Comparison of ENCODE assay signal across 4 worm cellular contexts in the genomic region with DNA sequence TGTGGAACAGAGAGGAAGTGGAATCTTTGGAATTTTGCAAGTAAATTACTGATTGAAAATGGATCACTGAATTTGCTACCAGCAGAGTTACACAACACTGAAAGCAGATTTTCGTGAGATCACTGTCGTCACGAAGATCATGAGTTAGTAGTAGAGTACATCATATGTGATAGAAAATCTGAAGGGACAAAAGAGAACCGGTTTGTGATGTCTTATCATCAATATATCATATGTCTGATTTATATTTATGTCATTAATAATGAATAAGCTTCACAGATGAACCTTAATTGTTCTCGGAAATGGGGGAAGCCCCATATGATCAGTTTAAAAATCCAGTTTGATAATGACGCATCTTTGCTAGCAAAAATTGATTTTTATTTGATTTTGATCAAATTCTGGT.
TF ChIP-seq lines count a peak whose summit lies in the region.

No protein-coding gene starts in this region.

TF ChIP-seq in whole organism, L1 larva, 84 proteins besides CTCF, POLR2A, EP300 and RAD21:
- TF ChIP-seq snu-23 (GFP tag; optimal IDR thresholded peaks at IDR 0.05; lab: Kevin White, UChicago): no peak
- no peak for TF ChIP-seq lin-13 (GFP tag; optimal IDR thresholded peaks at IDR 0.05; lab: Kevin White, UChicago)
- TF ChIP-seq blmp-1 (tag; optimal IDR thresholded peaks at IDR 0.05; lab: Kevin White, UChicago): peak; percentile 19
- no peak for TF ChIP-seq mep-1 (tag; optimal IDR thresholded peaks at IDR 0.05; lab: Kevin White, UChicago)
- peak; percentile 63 for TF ChIP-seq grh-1 (GFP tag; IDR thresholded peaks at IDR 0.05; lab: Robert Waterston, UW)
- no peak for TF ChIP-seq lin-14 (GFP tag; optimal IDR thresholded peaks at IDR 0.05; lab: Kevin White, UChicago)
- no peak for TF ChIP-seq F16B12.6 (tag; optimal IDR thresholded peaks at IDR 0.05; lab: Kevin White, UChicago)
- TF ChIP-seq hpl-2 (GFP tag; optimal IDR thresholded peaks at IDR 0.05; lab: Kevin White, UChicago): no peak
- TF ChIP-seq lin-35 (GFP tag; optimal IDR thresholded peaks at IDR 0.05; lab: Kevin White, UChicago): peak in 1 of 2 experiments; percentile 11
- peak in 2 of 6 experiments; percentile 25 to 31 for TF ChIP-seq elt-3 (tag; optimal IDR thresholded peaks at IDR 0.05; lab: Kevin White, UChicago)
- no peak for TF ChIP-seq lir-3 (tag; optimal IDR thresholded peaks at IDR 0.05; lab: Kevin White, UChicago; ENCODE audit: poor library complexity)
- no peak for TF ChIP-seq ceh-8 (GFP tag; optimal IDR thresholded peaks at IDR 0.05; lab: Kevin White, UChicago)
- no peak for TF ChIP-seq efl-3 (GFP tag; optimal IDR thresholded peaks at IDR 0.05; lab: Kevin White, UChicago)
- no peak for TF ChIP-seq unc-98 (GFP tag; IDR thresholded peaks at IDR 0.05; lab: Robert Waterston, UW)
- no peak for TF ChIP-seq sup-37 (GFP tag; optimal IDR thresholded peaks at IDR 0.05; lab: Kevin White, UChicago)
- peak; percentile 77 for TF ChIP-seq nhr-85 (tag; lab: Kevin White, UChicago)
- no peak for TF ChIP-seq nhr-237 (tag; optimal IDR thresholded peaks at IDR 0.05; lab: Kevin White, UChicago)
- no peak for TF ChIP-seq sox-4 (tag; optimal IDR thresholded peaks at IDR 0.05; lab: Kevin White, UChicago)
- TF ChIP-seq Y116A8C.19 (tag; optimal IDR thresholded peaks at IDR 0.05; lab: Kevin White, UChicago; ENCODE audit: borderline replicate concordance): no peak
- TF ChIP-seq fkh-4 (tag; optimal IDR thresholded peaks at IDR 0.05; lab: Kevin White, UChicago; ENCODE audit: borderline replicate concordance): no peak
- peak; percentile 1 for TF ChIP-seq nhr-71 (tag; optimal IDR thresholded peaks at IDR 0.05; lab: Kevin White, UChicago)
- TF ChIP-seq nhr-20 (tag; optimal IDR thresholded peaks at IDR 0.05; lab: Kevin White, UChicago): peak; percentile 2

TF ChIP-seq in whole organism, L2 larva, 48 proteins besides CTCF, POLR2A, EP300 and RAD21:
- TF ChIP-seq nhr-21 (tag; optimal IDR thresholded peaks at IDR 0.05; lab: Kevin White, UChicago): peak; percentile 45
- TF ChIP-seq elt-3 (tag; optimal IDR thresholded peaks at IDR 0.05; lab: Kevin White, UChicago): no peak
- TF ChIP-seq nhr-25 (tag; optimal IDR thresholded peaks at IDR 0.05; lab: Kevin White, UChicago): peak; percentile 60

TF ChIP-seq in whole organism, L3 larva, 47 proteins besides CTCF, POLR2A, EP300 and RAD21:
- TF ChIP-seq nhr-23 (tag; optimal IDR thresholded peaks at IDR 0.05; lab: Kevin White, UChicago) (peak; percentile 29), nhr-25 (tag; optimal IDR thresholded peaks at IDR 0.05; lab: Kevin White, UChicago) (peak; percentile 16), elt-3 (tag; optimal IDR thresholded peaks at IDR 0.05; lab: Kevin White, UChicago) (peak in 1 of 3 experiments; percentile 27), nhr-43 (tag; optimal IDR thresholded peaks at IDR 0.05; lab: Kevin White, UChicago; ENCODE audit: poor library complexity, severe bottlenecking) (peak; percentile 49), ama-1 (optimal IDR thresholded peaks at IDR 0.05; lab: Kevin White, UChicago) (no peak), nhr-77 (tag; optimal IDR thresholded peaks at IDR 0.05; lab: Kevin White, UChicago) (no peak)

TF ChIP-seq in whole organism, L4 larva, 104 proteins besides CTCF, POLR2A, EP300 and RAD21:
- TF ChIP-seq nhr-237 (tag; optimal IDR thresholded peaks at IDR 0.05; lab: Kevin White, UChicago): no peak
- TF ChIP-seq mxl-3 (GFP tag; optimal IDR thresholded peaks at IDR 0.05; lab: Kevin White, UChicago): no peak
- TF ChIP-seq ces-1 (GFP tag; optimal IDR thresholded peaks at IDR 0.05; lab: Kevin White, UChicago): no peak
- TF ChIP-seq aha-1 (tag; lab: Kevin White, UChicago): peak; percentile 23
- no peak for TF ChIP-seq zfp-2 (tag; optimal IDR thresholded peaks at IDR 0.05; lab: Kevin White, UChicago)
- no peak for TF ChIP-seq lir-3 (tag; optimal IDR thresholded peaks at IDR 0.05; lab: Kevin White, UChicago)
- no peak for TF ChIP-seq nhr-111 (GFP tag; optimal IDR thresholded peaks at IDR 0.05; lab: Kevin White, UChicago)
- no peak for TF ChIP-seq madf-5 (GFP tag; IDR thresholded peaks at IDR 0.05; lab: Robert Waterston, UW)
- TF ChIP-seq D1046.2 (GFP tag; IDR thresholded peaks at IDR 0.05; lab: Robert Waterston, UW): no peak
- TF ChIP-seq nhr-28 (tag; optimal IDR thresholded peaks at IDR 0.05; lab: Kevin White, UChicago): peak; percentile 33
- TF ChIP-seq mxl-2 (GFP tag; conservative IDR thresholded peaks at IDR 0.05; lab: Robert Waterston, UW): no peak
- no peak for TF ChIP-seq fkh-10 (GFP tag; optimal IDR thresholded peaks at IDR 0.05; lab: Kevin White, UChicago)
- TF ChIP-seq dmd-8 (GFP tag; IDR thresholded peaks at IDR 0.05; lab: Robert Waterston, UW): no peak
- no peak for TF ChIP-seq spr-1 (tag; optimal IDR thresholded peaks at IDR 0.05; lab: Kevin White, UChicago)
- no peak for TF ChIP-seq arid-1 (GFP tag; conservative IDR thresholded peaks at IDR 0.05; lab: Robert Waterston, UW)
- TF ChIP-seq set-16 (GFP tag; IDR thresholded peaks at IDR 0.05; lab: Robert Waterston, UW): no peak
- no peak for TF ChIP-seq egl-27 (tag; optimal IDR thresholded peaks at IDR 0.05; lab: Kevin White, UChicago)
- no peak for TF ChIP-seq R02D3.7 (tag; optimal IDR thresholded peaks at IDR 0.05; lab: Kevin White, UChicago)
- no peak for TF ChIP-seq daf-8 (GFP tag; IDR thresholded peaks at IDR 0.05; lab: Robert Waterston, UW)
- TF ChIP-seq lin-38 (GFP tag; IDR thresholded peaks at IDR 0.05; lab: Robert Waterston, UW): no peak
- peak; percentile 70 for TF ChIP-seq hlh-30 (tag; optimal IDR thresholded peaks at IDR 0.05; lab: Kevin White, UChicago; ENCODE audit: insufficient read depth)
- TF ChIP-seq unc-130 (GFP tag; optimal IDR thresholded peaks at IDR 0.05; lab: Kevin White, UChicago): no peak
- no peak for TF ChIP-seq hmg-1.1 (GFP tag; IDR thresholded peaks at IDR 0.05; lab: Robert Waterston, UW)
- TF ChIP-seq mdl-1 (tag; optimal IDR thresholded peaks at IDR 0.05; lab: Kevin White, UChicago): peak in 1 of 2 experiments; percentile 44

Comparison
In these comparisons a context has a peak if more than half of its experiments do, and no peak if none do; other contexts are left out.
1. Of the 29 proteins assayed by ChIP-seq in both whole organism, L4 larva and whole organism, L1 larva: peak only in whole organism, L4 larva: aha-1 and nhr-28; only in whole organism, L1 larva: none; in both: none; in neither: 26; mixed calls (peak in some experiments, not most) for 1.